Fruit fly (Drosophila melanogaster) whole organism: ENCODE results near the gene CG4570.

Experiments
- EcR ChIP-seq, 2 experiments: fragments of >200 bp; optimal IDR thresholded peaks; 2 replicates each; lab custom pipeline; 2017; ENCODE audit warnings: missing biosample characterization in 2 of 2, missing genetic modification characterization in 2 of 2, missing genetic modification reagents in 2 of 2
- psq ChIP-seq: fragments of >200 bp; optimal IDR thresholded peaks from 2 replicates; lab custom pipeline; 2017

DNA sequence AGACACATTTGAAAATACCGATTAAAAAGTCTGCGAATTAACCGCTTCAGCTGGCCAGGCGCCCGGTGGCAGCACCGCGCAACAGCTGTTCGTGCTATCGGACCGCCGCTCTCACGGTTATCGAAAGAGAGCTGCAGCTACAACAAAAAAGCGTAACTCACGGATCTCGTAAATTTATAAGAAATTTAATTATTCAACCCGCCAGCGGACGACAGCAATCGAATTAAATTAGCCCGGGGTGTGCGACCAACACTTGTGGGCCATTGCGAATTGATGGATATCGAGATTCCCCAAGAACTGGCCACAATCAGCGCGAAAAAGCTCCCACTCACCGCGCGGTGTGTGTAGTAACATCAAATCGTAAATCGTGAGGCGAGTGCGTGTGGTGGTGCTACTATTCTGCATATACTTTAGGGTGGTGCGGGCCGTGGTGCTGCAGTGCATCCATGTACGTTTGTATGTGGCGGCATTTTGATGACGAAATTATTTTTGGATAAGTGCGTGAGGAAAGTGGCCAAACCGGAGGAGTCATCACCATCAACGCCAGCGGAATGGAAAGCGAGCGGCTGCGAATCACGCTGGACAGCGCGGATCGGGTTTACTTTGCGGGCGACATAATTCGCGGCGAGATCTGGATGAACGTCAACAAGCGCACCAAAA is 28.9 kb downstream of the CG4570 start, which contains the start of gene Leash:
- TF ChIP-seq psq, result no peak
- no peak for TF ChIP-seq EcR (GFP tag; optimal IDR thresholded peaks at IDR 0.05; lab: Kevin White, UChicago)
